Worm (Caenorhabditis elegans) whole organism, midembryonic: ENCODE measurements around the gene srt-17.

Source experiments
- T22C8.4 ChIP-seq: fragments of 200-800 bp; sonication (Bioruptor generic); IDR thresholded peaks from 2 replicates; pipeline ENCODE4 v1.3.6; 2022; ENCODE audit warnings: missing genetic modification characterization, missing compliant biosample characterization
- cog-1 ChIP-seq: sonication (generic microtip); optimal IDR thresholded peaks from 2 replicates; lab custom pipeline; 2016; ENCODE audit warnings: missing genetic modification characterization, missing compliant biosample characterization
- flt-1 ChIP-seq: fragments of 200-800 bp; sonication (Bioruptor generic); IDR thresholded peaks from 2 replicates; pipeline ENCODE4 v1.3.6; 2022; ENCODE audit warnings: missing genetic modification characterization, missing compliant biosample characterization
- klf-2 ChIP-seq: fragments of 200-800 bp; sonication (Bioruptor generic); conservative IDR thresholded peaks from 2 replicates; pipeline ENCODE4 v1.3.6; 2022; ENCODE audit warnings: missing genetic modification reagents, missing genetic modification characterization, missing compliant biosample characterization
- med-1 ChIP-seq: sonication (generic microtip); optimal IDR thresholded peaks from 2 replicates; lab custom pipeline; 2017; ENCODE audit warnings: missing genetic modification characterization, mild to moderate bottlenecking, missing compliant biosample characterization, antibody characterized with exemption, missing genetic modification reagents; ENCODE audit not compliant: insufficient read depth
- ref-1 ChIP-seq: fragments of 200-800 bp; sonication (Bioruptor generic); conservative IDR thresholded peaks from 2 replicates; pipeline ENCODE4 v1.3.6; 2022; ENCODE audit warnings: missing genetic modification reagents, missing genetic modification characterization, missing compliant biosample characterization
- tab-1 ChIP-seq: fragments of 200-800 bp; sonication (Bioruptor generic); IDR thresholded peaks from 2 replicates; pipeline ENCODE4 v1.3.6; 2022; ENCODE audit warnings: missing genetic modification characterization, missing compliant biosample characterization
- ztf-23 ChIP-seq: fragments of 200-800 bp; sonication (Bioruptor generic); IDR thresholded peaks from 2 replicates; pipeline ENCODE4 v1.3.6; 2022; ENCODE audit warnings: missing genetic modification reagents, missing genetic modification characterization, missing compliant biosample characterization
- ztf-29 ChIP-seq: fragments of 200-800 bp; sonication (Bioruptor generic); IDR thresholded peaks from 2 replicates; pipeline ENCODE4 v1.3.6; 2022; ENCODE audit warnings: missing genetic modification reagents, missing genetic modification characterization, missing compliant biosample characterization

Gene srt-17

ce11 chrV:608844-609243, 16.0 kb downstream of the srt-17 start, which contains the start of gene srw-109:
TSS of gene srw-109 (minus strand) at chrV:608944.
- TF ChIP-seq med-1 (GFP tag; lab: Kevin White, UChicago) (no peak), flt-1 (GFP tag; lab: Robert Waterston, UW) (no peak), tab-1 (GFP tag; lab: Robert Waterston, UW) (no peak), klf-2 (GFP tag; lab: Robert Waterston, UW) (no peak), T22C8.4 (GFP tag; lab: Robert Waterston, UW) (no peak)

- no peak for TF ChIP-seq T22C8.4 (GFP tag; lab: Robert Waterston, UW)
- TF ChIP-seq tab-1 (GFP tag; lab: Robert Waterston, UW): no peak
Measured at ce11 chrV:604105-604504, 20.7 kb downstream of the srt-17 start, which contains the start of gene srlf-37. TSS of gene srlf-37 (minus strand) at chrV:604205.

ce11 chrV:600231-600630, 24.6 kb downstream of the srt-17 start, which contains the start of gene nhr-251:
TSS of gene nhr-251 (plus strand) at chrV:600531.
- TF ChIP-seq T22C8.4 (GFP tag; lab: Robert Waterston, UW) (no peak), tab-1 (GFP tag; lab: Robert Waterston, UW) (no peak), ztf-29 (GFP tag; lab: Robert Waterston, UW) (no peak)

- no peak for TF ChIP-seq ztf-23 (GFP tag; lab: Robert Waterston, UW)
- no peak for TF ChIP-seq klf-2 (GFP tag; lab: Robert Waterston, UW)
- no peak for TF ChIP-seq tab-1 (GFP tag; lab: Robert Waterston, UW)
Measured at ce11 chrV:599783-600182, 25.0 kb downstream of the srt-17 start.

ce11 chrV:598626-599025, 26.2 kb downstream of the srt-17 start:
- TF ChIP-seq med-1 (GFP tag; lab: Kevin White, UChicago): no peak
- no peak for TF ChIP-seq ref-1 (GFP tag; lab: Robert Waterston, UW)
- TF ChIP-seq ztf-23 (GFP tag; lab: Robert Waterston, UW): no peak
- TF ChIP-seq klf-2 (GFP tag; lab: Robert Waterston, UW): no peak
- TF ChIP-seq tab-1 (GFP tag; lab: Robert Waterston, UW): no peak
- no peak for TF ChIP-seq T22C8.4 (GFP tag; lab: Robert Waterston, UW)

ce11 chrV:597823-598222, 27.0 kb downstream of the srt-17 start:
- TF ChIP-seq flt-1 (GFP tag; lab: Robert Waterston, UW) (no peak), cog-1 (tag; lab: Kevin White, UChicago) (no peak)

- TF ChIP-seq ztf-23 (GFP tag; lab: Robert Waterston, UW) (no peak), cog-1 (tag; lab: Kevin White, UChicago) (no peak), ztf-29 (GFP tag; lab: Robert Waterston, UW) (no peak), klf-2 (GFP tag; lab: Robert Waterston, UW) (no peak), flt-1 (GFP tag; lab: Robert Waterston, UW) (no peak), tab-1 (GFP tag; lab: Robert Waterston, UW) (no peak), T22C8.4 (GFP tag; lab: Robert Waterston, UW) (no peak), ref-1 (GFP tag; lab: Robert Waterston, UW) (no peak), med-1 (GFP tag; lab: Kevin White, UChicago) (no peak)
Measured at ce11 chrV:596923-597322, 27.9 kb downstream of the srt-17 start.

ce11 chrV:592959-593358, 31.9 kb downstream of the srt-17 start, which contains the start of gene ZK488.5:
TSS of gene ZK488.5 (plus strand) at chrV:593259.
- TF ChIP-seq ztf-23 (GFP tag; lab: Robert Waterston, UW) (no peak), T22C8.4 (GFP tag; lab: Robert Waterston, UW) (no peak), klf-2 (GFP tag; lab: Robert Waterston, UW) (no peak), ztf-29 (GFP tag; lab: Robert Waterston, UW) (no peak), tab-1 (GFP tag; lab: Robert Waterston, UW) (no peak), med-1 (GFP tag; lab: Kevin White, UChicago) (no peak), cog-1 (tag; lab: Kevin White, UChicago) (no peak), ref-1 (GFP tag; lab: Robert Waterston, UW) (no peak), flt-1 (GFP tag; lab: Robert Waterston, UW) (no peak)

- TF ChIP-seq ztf-23 (GFP tag; lab: Robert Waterston, UW) (no peak), flt-1 (GFP tag; lab: Robert Waterston, UW) (no peak), med-1 (GFP tag; lab: Kevin White, UChicago) (no peak), tab-1 (GFP tag; lab: Robert Waterston, UW) (no peak), ref-1 (GFP tag; lab: Robert Waterston, UW) (no peak), ztf-29 (GFP tag; lab: Robert Waterston, UW) (no peak)
Measured at ce11 chrV:590182-590581, 34.6 kb downstream of the srt-17 start, which contains the start of gene ZK488.6. TSS of gene ZK488.6 (plus strand) at chrV:590482.

ce11 chrV:587818-588217, 37.0 kb downstream of the srt-17 start, which contains the start of gene K06H6.1:
TSS of gene K06H6.1 (plus strand) at chrV:588118.
- TF ChIP-seq ref-1 (GFP tag; lab: Robert Waterston, UW) (no peak), flt-1 (GFP tag; lab: Robert Waterston, UW) (no peak), cog-1 (tag; lab: Kevin White, UChicago) (no peak), ztf-29 (GFP tag; lab: Robert Waterston, UW) (no peak), T22C8.4 (GFP tag; lab: Robert Waterston, UW) (no peak), med-1 (GFP tag; lab: Kevin White, UChicago) (no peak), klf-2 (GFP tag; lab: Robert Waterston, UW) (no peak), tab-1 (GFP tag; lab: Robert Waterston, UW) (no peak), ztf-23 (GFP tag; lab: Robert Waterston, UW) (no peak)
